Fruit fly (Drosophila melanogaster) Kc167 (cell line): ENCODE measurements around the gene wwk.

Experiments
- Myc ChIP-seq: fragments of >200 bp; optimal IDR thresholded peaks from 2 replicates; lab custom pipeline; 2017; ENCODE audit warnings: missing external identifiers
- Sin3A ChIP-seq: fragments of >200 bp; optimal IDR thresholded peaks from 2 replicates; lab custom pipeline; 2018; ENCODE audit warnings: missing external identifiers
- h ChIP-seq: fragments of >200 bp; optimal IDR thresholded peaks from 3 replicates; lab custom pipeline; 2018; ENCODE audit warnings: missing external identifiers
- insv ChIP-seq: fragments of >200 bp; optimal IDR thresholded peaks from 3 replicates; lab custom pipeline; 2018; ENCODE audit warnings: missing external identifiers
- psq ChIP-seq: fragments of >200 bp; optimal IDR thresholded peaks from 2 replicates; lab custom pipeline; 2017; ENCODE audit warnings: missing external identifiers
- ttk ChIP-seq: sonication (Bioruptor generic); optimal IDR thresholded peaks from 2 replicates; lab custom pipeline; 2017; ENCODE audit warnings: missing external identifiers

- TF ChIP-seq psq (lab: Kevin White, UChicago) (no peak), Sin3A (no peak), Myc (lab: Kevin White, UChicago) (no peak), insv (lab: Kevin White, UChicago) (no peak), h (lab: Kevin White, UChicago) (no peak), ttk (lab: Kevin White, UChicago) (no peak)
These were observed 13.2 kb upstream of the wwk start, which contains the start of the genes solo and vas for dm6 chr2L:15061368-15061767.
